Worm (Caenorhabditis elegans) whole organism, young adult: ENCODE results near the gene K10G6.5.

Source experiments
- F10E7.11 ChIP-seq: sonication (generic microtip); optimal IDR thresholded peaks from 2 replicates; lab custom pipeline; 2017; ENCODE audit warnings: mild to moderate bottlenecking, missing genetic modification characterization, moderate library complexity, missing compliant biosample characterization
- F22D6.2 ChIP-seq: sonication (generic microtip); optimal IDR thresholded peaks from 2 replicates; lab custom pipeline; 2016; ENCODE audit warnings: mild to moderate bottlenecking, missing genetic modification characterization, missing compliant biosample characterization
- F33H1.4 ChIP-seq: fragments of 200-800 bp; sonication (Bioruptor generic); IDR thresholded peaks from 2 replicates; pipeline ENCODE4 v1.3.6; 2022; ENCODE audit warnings: missing genetic modification reagents, missing genetic modification characterization, missing compliant biosample characterization
- F55B11.4 ChIP-seq: sonication (generic microtip); optimal IDR thresholded peaks from 2 replicates; lab custom pipeline; 2016; ENCODE audit warnings: missing compliant biosample characterization, missing genetic modification characterization, borderline replicate concordance; ENCODE audit not compliant: insufficient read depth
- F57A8.1 ChIP-seq: fragments of 200-800 bp; sonication (Bioruptor generic); optimal IDR thresholded peaks from 2 replicates; lab custom pipeline; 2018; ENCODE audit warnings: mild to moderate bottlenecking, missing genetic modification characterization, moderate library complexity, missing compliant biosample characterization
- Y53F4B.3 ChIP-seq: fragments of 200-800 bp; sonication (Bioruptor generic); IDR thresholded peaks from 2 replicates; pipeline ENCODE4 v1.3.6; 2022; ENCODE audit warnings: missing genetic modification reagents, missing genetic modification characterization, missing compliant biosample characterization
- Y56A3A.18 ChIP-seq: fragments of 200-800 bp; sonication (Bioruptor generic); IDR thresholded peaks from 2 replicates; pipeline ENCODE4 v1.3.6; 2022; ENCODE audit warnings: missing genetic modification reagents, missing genetic modification characterization, missing compliant biosample characterization
- akir-1 ChIP-seq: fragments of 200-800 bp; sonication (Bioruptor generic); optimal IDR thresholded peaks from 2 replicates; lab custom pipeline; 2018; ENCODE audit warnings: mild to moderate bottlenecking, missing genetic modification characterization, moderate library complexity, missing compliant biosample characterization
- aptf-3 ChIP-seq: fragments of 200-800 bp; sonication (Bioruptor generic); IDR thresholded peaks from 2 replicates; pipeline ENCODE4 v1.3.6; 2022; ENCODE audit warnings: missing genetic modification characterization, missing compliant biosample characterization
- attf-3 ChIP-seq: fragments of 200-800 bp; sonication (Bioruptor generic); conservative IDR thresholded peaks from 2 replicates; pipeline ENCODE4 v1.3.6; 2022; ENCODE audit warnings: missing genetic modification reagents, missing genetic modification characterization, missing compliant biosample characterization
- bed-2 ChIP-seq: fragments of 200-800 bp; sonication (Bioruptor generic); IDR thresholded peaks from 2 replicates; pipeline ENCODE4 v1.3.6; 2022; ENCODE audit warnings: missing genetic modification reagents, missing genetic modification characterization, missing compliant biosample characterization
- cebp-1 ChIP-seq, 2 experiments: fragments of 200-800 bp in 1 of 2; sonication (Bioruptor generic) in 1 of 2; sonication (generic microtip) in 1 of 2; IDR thresholded peaks in 1 of 2; optimal IDR thresholded peaks in 1 of 2; 2 replicates each; pipeline versions ENCODE4 v1.3.6 to Lab custom; 2017 to 2022; ENCODE audit warnings: missing compliant biosample characterization in 2 of 2, missing genetic modification characterization in 2 of 2, mild to moderate bottlenecking in 1 of 2, missing genetic modification reagents in 1 of 2, moderate library complexity in 1 of 2
- chd-7 ChIP-seq: sonication (generic microtip); optimal IDR thresholded peaks from 2 replicates; lab custom pipeline; 2016; ENCODE audit warnings: mild to moderate bottlenecking, missing genetic modification characterization, moderate library complexity, missing compliant biosample characterization
- dox-1 ChIP-seq: fragments of 200-800 bp; sonication (Bioruptor generic); IDR thresholded peaks from 2 replicates; pipeline ENCODE4 v1.3.6; 2022; ENCODE audit warnings: missing genetic modification reagents, missing genetic modification characterization, missing compliant biosample characterization
- dpl-1 ChIP-seq: fragments of 150-350 bp; optimal IDR thresholded peaks from 2 replicates; lab custom pipeline; 2014; ENCODE audit warnings: missing biosample characterization, missing genetic modification reagents, missing genetic modification characterization
- egl-18 ChIP-seq: fragments of 200-800 bp; sonication (Bioruptor generic); IDR thresholded peaks from 2 replicates; pipeline ENCODE4 v1.3.6; 2022; ENCODE audit warnings: missing genetic modification reagents, missing genetic modification characterization, missing compliant biosample characterization
- egl-44 ChIP-seq: fragments of 200-800 bp; sonication (Bioruptor generic); IDR thresholded peaks from 2 replicates; pipeline ENCODE4 v1.3.6; 2022; ENCODE audit warnings: missing genetic modification reagents, missing genetic modification characterization, missing compliant biosample characterization
- gei-17 ChIP-seq: fragments of 200-800 bp; sonication (Bioruptor generic); optimal IDR thresholded peaks from 2 replicates; lab custom pipeline; 2018; ENCODE audit warnings: mild to moderate bottlenecking, missing genetic modification characterization, missing compliant biosample characterization
- hlh-26 ChIP-seq: fragments of 200-800 bp; sonication (Bioruptor generic); conservative IDR thresholded peaks from 2 replicates; pipeline ENCODE4 v1.3.6; 2022; ENCODE audit warnings: missing genetic modification reagents, missing genetic modification characterization, missing compliant biosample characterization
- hmg-20 ChIP-seq: fragments of 200-800 bp; sonication (Bioruptor generic); IDR thresholded peaks from 2 replicates; pipeline ENCODE4 v1.3.6; 2022; ENCODE audit warnings: missing genetic modification reagents, missing genetic modification characterization, missing compliant biosample characterization
- let-526 ChIP-seq: fragments of 200-800 bp; sonication (Bioruptor generic); IDR thresholded peaks from 2 replicates; pipeline ENCODE4 v1.3.6; 2022; ENCODE audit warnings: missing genetic modification reagents, missing genetic modification characterization, missing compliant biosample characterization
- let-607 ChIP-seq, 2 experiments: fragments of 200-800 bp in 1 of 2; sonication (Bioruptor generic) in 1 of 2; sonication (generic microtip) in 1 of 2; optimal IDR thresholded peaks; 2 replicates each; lab custom pipeline; 2016 to 2018; ENCODE audit warnings: mild to moderate bottlenecking in 2 of 2, missing compliant biosample characterization in 2 of 2, missing genetic modification characterization in 2 of 2, moderate library complexity in 2 of 2, missing genotype in 1 of 2
- lsl-1 ChIP-seq: fragments of 200-800 bp; sonication (Bioruptor generic); optimal IDR thresholded peaks from 2 replicates; lab custom pipeline; 2018; ENCODE audit warnings: mild to moderate bottlenecking, missing genetic modification characterization, moderate library complexity, missing compliant biosample characterization
- madf-8 ChIP-seq: fragments of 200-800 bp; sonication (Bioruptor generic); conservative IDR thresholded peaks from 2 replicates; pipeline ENCODE4 v1.3.6; 2022; ENCODE audit warnings: missing genetic modification reagents, missing genetic modification characterization, missing compliant biosample characterization
- mcd-1 ChIP-seq: fragments of 200-800 bp; sonication (Bioruptor generic); IDR thresholded peaks from 2 replicates; pipeline ENCODE4 v1.3.6; 2022; ENCODE audit warnings: missing genetic modification reagents, missing genetic modification characterization, missing compliant biosample characterization
- mel-28 ChIP-seq: sonication (generic microtip); optimal IDR thresholded peaks from 2 replicates; lab custom pipeline; 2016; ENCODE audit warnings: borderline replicate concordance, mild to moderate bottlenecking, missing genetic modification characterization, missing compliant biosample characterization
- mes-4 ChIP-seq: sonication (generic microtip); optimal IDR thresholded peaks from 2 replicates; lab custom pipeline; 2016; ENCODE audit warnings: missing genotype, missing genetic modification characterization, missing compliant biosample characterization
- nfya-2 ChIP-seq: fragments of 200-800 bp; sonication (Bioruptor generic); IDR thresholded peaks from 2 replicates; pipeline ENCODE4 v1.3.6; 2022; ENCODE audit warnings: missing genetic modification reagents, missing genetic modification characterization, missing compliant biosample characterization
- nfyb-1 ChIP-seq: fragments of 200-800 bp; sonication (Bioruptor generic); IDR thresholded peaks from 2 replicates; pipeline ENCODE4 v1.3.6; 2022; ENCODE audit warnings: missing genetic modification reagents, missing genetic modification characterization, missing compliant biosample characterization
- nhr-179 ChIP-seq: sonication (generic microtip); optimal IDR thresholded peaks from 2 replicates; lab custom pipeline; 2016; ENCODE audit warnings: mild to moderate bottlenecking, missing genetic modification characterization, missing compliant biosample characterization
- pbrm-1 ChIP-seq: fragments of 200-800 bp; sonication (Bioruptor generic); IDR thresholded peaks from 2 replicates; pipeline ENCODE4 v1.3.6; 2022; ENCODE audit warnings: missing genetic modification reagents, missing genetic modification characterization, missing compliant biosample characterization
- rec-8 ChIP-seq, 2 experiments: sonication (generic microtip); optimal IDR thresholded peaks; 2 replicates each; lab custom pipeline; 2016; ENCODE audit warnings: mild to moderate bottlenecking in 2 of 2, missing genetic modification characterization in 2 of 2, missing genetic modification reagents in 2 of 2, missing genotype in 2 of 2, missing biosample characterization in 1 of 2, missing compliant biosample characterization in 1 of 2, moderate library complexity in 1 of 2
- repo-1 ChIP-seq: sonication (generic microtip); optimal IDR thresholded peaks from 2 replicates; lab custom pipeline; 2017; ENCODE audit warnings: mild to moderate bottlenecking, missing genetic modification characterization, missing compliant biosample characterization
- rpc-1 ChIP-seq, 2 experiments: fragments of 150-350 bp in 1 of 2; sonication (generic microtip) in 1 of 2; optimal IDR thresholded peaks; 2 replicates each; lab custom pipeline; 2014 to 2018; ENCODE audit warnings: missing biosample characterization in 1 of 2, missing genetic modification characterization in 1 of 2, missing genetic modification reagents in 1 of 2, missing genotype in 1 of 2
- snpc-1.1 ChIP-seq: sonication (generic microtip); optimal IDR thresholded peaks from 2 replicates; lab custom pipeline; 2017; ENCODE audit warnings: missing genetic modification characterization, mild to moderate bottlenecking, missing compliant biosample characterization, antibody characterized with exemption, moderate library complexity, missing genotype, missing genetic modification reagents; ENCODE audit not compliant: insufficient read depth
- somi-1 ChIP-seq: fragments of 200-800 bp; sonication (Bioruptor generic); optimal IDR thresholded peaks from 2 replicates; lab custom pipeline; 2018; ENCODE audit warnings: mild to moderate bottlenecking, missing genetic modification characterization, missing compliant biosample characterization
- unc-62 ChIP-seq: fragments of 150-350 bp; optimal IDR thresholded peaks from 2 replicates; lab custom pipeline; 2014; ENCODE audit warnings: missing biosample characterization, missing genetic modification reagents, missing genetic modification characterization
- xnd-1 ChIP-seq: sonication (generic microtip); optimal IDR thresholded peaks from 2 replicates; lab custom pipeline; 2016; ENCODE audit warnings: missing genotype, missing genetic modification reagents, missing genetic modification characterization, missing compliant biosample characterization
- zfh-2 ChIP-seq: fragments of 200-800 bp; sonication (Bioruptor generic); conservative IDR thresholded peaks from 2 replicates; pipeline ENCODE4 v1.3.6; 2022; ENCODE audit warnings: missing genetic modification reagents, missing genetic modification characterization, missing compliant biosample characterization
- ztf-18 ChIP-seq: sonication (generic microtip); optimal IDR thresholded peaks from 2 replicates; lab custom pipeline; 2016; ENCODE audit warnings: missing genotype, mild to moderate bottlenecking, missing genetic modification characterization, missing compliant biosample characterization
- ztf-25 ChIP-seq: fragments of 200-800 bp; sonication (Bioruptor generic); IDR thresholded peaks from 2 replicates; pipeline ENCODE4 v1.3.6; 2022; ENCODE audit warnings: missing genetic modification reagents, missing genetic modification characterization, missing compliant biosample characterization
- ztf-28 ChIP-seq: fragments of 200-800 bp; sonication (Bioruptor generic); IDR thresholded peaks from 2 replicates; pipeline ENCODE4 v1.3.6; 2022; ENCODE audit warnings: missing genetic modification reagents, missing genetic modification characterization, missing compliant biosample characterization
- ztf-3 ChIP-seq: fragments of 200-800 bp; sonication (Bioruptor generic); optimal IDR thresholded peaks from 2 replicates; lab custom pipeline; 2018; ENCODE audit warnings: mild to moderate bottlenecking, missing genetic modification characterization, missing compliant biosample characterization

The K10G6.5 gene

ce11 chrII:3958673-3959299 lies 28.3 kb upstream of the K10G6.5 start (continued):
- TF ChIP-seq rec-8 (tag; optimal IDR thresholded peaks at IDR 0.05; lab: Kevin White, UChicago), result no peak
- TF ChIP-seq F10E7.11 (tag; lab: Kevin White, UChicago), result no peak
- TF ChIP-seq mel-28, result no peak
- peak; percentile 68 for TF ChIP-seq dox-1 (GFP tag; lab: Robert Waterston, UW)
- TF ChIP-seq F55B11.4 (tag; lab: Kevin White, UChicago), result no peak
- no peak for TF ChIP-seq Y56A3A.18
- no peak for TF ChIP-seq ztf-28 (GFP tag; lab: Robert Waterston, UW)
- no peak for TF ChIP-seq F22D6.2
- no peak for TF ChIP-seq hlh-26 (GFP tag; lab: Robert Waterston, UW)
- no peak for TF ChIP-seq nhr-179
- TF ChIP-seq zfh-2 (GFP tag; lab: Robert Waterston, UW), result peak; percentile 87
- TF ChIP-seq nfya-2, result no peak
- TF ChIP-seq unc-62, result no peak
- no peak for TF ChIP-seq F57A8.1 (GFP tag; lab: Kevin White, UChicago)
- TF ChIP-seq hmg-20 (GFP tag; lab: Robert Waterston, UW), result no peak
- no peak for TF ChIP-seq ztf-25 (GFP tag; lab: Robert Waterston, UW)
- TF ChIP-seq egl-18 (GFP tag; lab: Robert Waterston, UW), result 0 out of 2 replicates have a peak, but pooled peaks have one; percentile 39
- no peak for TF ChIP-seq akir-1 (GFP tag; lab: Kevin White, UChicago)
- no peak for TF ChIP-seq repo-1 (tag; lab: Kevin White, UChicago)
- peak; percentile 30; the same call in 1 of the 2 replicates for TF ChIP-seq cebp-1 (GFP tag; IDR thresholded peaks at IDR 0.05; lab: Robert Waterston, UW)
- TF ChIP-seq cebp-1 (tag; optimal IDR thresholded peaks at IDR 0.05; lab: Kevin White, UChicago), result peak; percentile 78
- peak; percentile 76; the same call in 1 of the 2 replicates for TF ChIP-seq nfyb-1 (GFP tag; lab: Robert Waterston, UW)
- no peak for TF ChIP-seq gei-17
- TF ChIP-seq bed-2 (GFP tag; lab: Robert Waterston, UW), result no peak
- peak; percentile 31; the same call in 1 of the 2 replicates for TF ChIP-seq mcd-1
- TF ChIP-seq chd-7 (tag; lab: Kevin White, UChicago), result peak; percentile 18
- TF ChIP-seq attf-3 (GFP tag; lab: Robert Waterston, UW), result no peak
- TF ChIP-seq F33H1.4, result no peak
- peak in 1 of 2 experiments; percentile 55 for TF ChIP-seq let-607 (tag; optimal IDR thresholded peaks at IDR 0.05; lab: Kevin White, UChicago)
- no peak for TF ChIP-seq ztf-18 (tag; lab: Kevin White, UChicago)
- TF ChIP-seq dpl-1, result no peak
- no peak for TF ChIP-seq snpc-1.1 (tag; lab: Kevin White, UChicago)
- no peak for TF ChIP-seq xnd-1 (tag; lab: Kevin White, UChicago)
- no peak for TF ChIP-seq rpc-1 (optimal IDR thresholded peaks at IDR 0.05; lab: Kevin White, UChicago)
- no peak for TF ChIP-seq rpc-1 (tag; optimal IDR thresholded peaks at IDR 0.05; lab: Kevin White, UChicago)
- TF ChIP-seq madf-8 (GFP tag; lab: Robert Waterston, UW), result no peak

- TF ChIP-seq egl-44 (GFP tag; lab: Robert Waterston, UW) (no peak), ztf-28 (GFP tag; lab: Robert Waterston, UW) (no peak), mes-4 (no peak), pbrm-1 (GFP tag; lab: Robert Waterston, UW) (no peak), let-526 (GFP tag; lab: Robert Waterston, UW) (no peak), aptf-3 (GFP tag; lab: Robert Waterston, UW) (no peak), somi-1 (GFP tag; lab: Kevin White, UChicago) (no peak), ztf-3 (GFP tag; lab: Kevin White, UChicago) (no peak), hmg-20 (GFP tag; lab: Robert Waterston, UW) (no peak), lsl-1 (GFP tag; lab: Kevin White, UChicago) (no peak), Y53F4B.3 (GFP tag; lab: Robert Waterston, UW) (no peak)
Observed at ce11 chrII:3959432-3960102, 27.5 kb upstream of the K10G6.5 start.
